Worm (Caenorhabditis elegans): ENCODE data around the gene C06A6.4.

- TF ChIP-seq nhr-77 (tag; optimal IDR thresholded peaks at IDR 0.05): no peak
- TF ChIP-seq lin-13 (GFP tag; optimal IDR thresholded peaks at IDR 0.05): no peak
Observed at ce11 chrIV:7868607-7869006, 39.5 kb upstream of the C06A6.4 start, which contains the start of gene flp-10.

Measured in whole organism, L1 larva.